Fruit fly (Drosophila melanogaster): ENCODE results near the gene CG2162.
A peak's percentile ranks its signal among the peaks of the same experiment; 100 is the strongest.

The CG2162 gene

dm6 chr3L:3078398-3079155 is 43.6 kb downstream of the CG2162 start (continued):
- TF ChIP-seq CG34376 (GFP tag; optimal IDR thresholded peaks at IDR 0.05): peak; percentile 26
- no peak for TF ChIP-seq dm (GFP tag; optimal IDR thresholded peaks at IDR 0.05)
- peak; percentile 73 for TF ChIP-seq nau (GFP tag; optimal IDR thresholded peaks at IDR 0.05)
- no peak for TF ChIP-seq toy (GFP tag; IDR thresholded peaks at IDR 0.05)
- TF ChIP-seq CG7839 (tag; optimal IDR thresholded peaks at IDR 0.05): peak; percentile 62
- no peak for TF ChIP-seq CG11560 (tag; IDR thresholded peaks at IDR 0.05)
- peak; percentile 61 for TF ChIP-seq CG18599 (GFP tag; optimal IDR thresholded peaks at IDR 0.05)
- no peak for TF ChIP-seq CG5180 (GFP tag; optimal IDR thresholded peaks at IDR 0.05)
- peak; percentile 7 for TF ChIP-seq Abd-B (GFP tag; optimal IDR thresholded peaks at IDR 0.05)
- TF ChIP-seq CG11093 (GFP tag; IDR thresholded peaks at IDR 0.05): 0 out of 3 replicates have a peak, but pooled peaks have one; percentile 20
- TF ChIP-seq cas (GFP tag; IDR thresholded peaks at IDR 0.05): no peak
- no peak for TF ChIP-seq CG18476 (GFP tag; optimal IDR thresholded peaks at IDR 0.05)
- peak; percentile 48 for TF ChIP-seq CG7556 (GFP tag; optimal IDR thresholded peaks at IDR 0.05)
- TF ChIP-seq Chrac-16 (GFP tag; optimal IDR thresholded peaks at IDR 0.05): no peak
- TF ChIP-seq jumu (GFP tag; optimal IDR thresholded peaks at IDR 0.05): no peak
- TF ChIP-seq CG14965 (GFP tag; optimal IDR thresholded peaks at IDR 0.05; ENCODE audit: borderline replicate concordance): no peak
- TF ChIP-seq CG5245 (GFP tag; optimal IDR thresholded peaks at IDR 0.05): no peak
- TF ChIP-seq CG9817 (tag; optimal IDR thresholded peaks at IDR 0.05): peak; percentile 23
- peak; percentile 14 for TF ChIP-seq CG1603 (tag; optimal IDR thresholded peaks at IDR 0.05)
- TF ChIP-seq H2.0 (GFP tag; IDR thresholded peaks at IDR 0.05): no peak
- no peak for TF ChIP-seq tna (GFP tag; IDR thresholded peaks at IDR 0.05; ENCODE audit: partially characterized antibody)
- no peak for TF ChIP-seq Dp (GFP tag; optimal IDR thresholded peaks at IDR 0.05)
- no peak for TF ChIP-seq ttk (GFP tag; IDR thresholded peaks at IDR 0.05)
- peak; percentile 58; the same call in 1 of the 2 replicates for TF ChIP-seq aop (GFP tag; IDR thresholded peaks at IDR 0.05)
- TF ChIP-seq CG10462 (GFP tag; optimal IDR thresholded peaks at IDR 0.05): no peak
- TF ChIP-seq CG9797 (GFP tag; optimal IDR thresholded peaks at IDR 0.05): no peak
- peak; percentile 13; the same call in 1 of the 2 replicates for TF ChIP-seq CG32532 (GFP tag; IDR thresholded peaks at IDR 0.05)
- no peak for TF ChIP-seq CG1647 (GFP tag; optimal IDR thresholded peaks at IDR 0.05)
- peak; percentile 78 for TF ChIP-seq sens (GFP tag)
- peak; percentile 50 for TF ChIP-seq CG10543 (GFP tag; optimal IDR thresholded peaks at IDR 0.05)
- no peak for TF ChIP-seq ac (GFP tag; optimal IDR thresholded peaks at IDR 0.05)
- TF ChIP-seq unc-4 (GFP tag; IDR thresholded peaks at IDR 0.05; ENCODE audit: partially characterized antibody): no peak
- peak; percentile 81 for TF ChIP-seq CG12071 (GFP tag; optimal IDR thresholded peaks at IDR 0.05)
- TF ChIP-seq h (optimal IDR thresholded peaks at IDR 0.05): no peak
- no peak for TF ChIP-seq Gsc (GFP tag; IDR thresholded peaks at IDR 0.05)
- no peak for TF ChIP-seq tll (GFP tag; optimal IDR thresholded peaks at IDR 0.05)
- TF ChIP-seq run (tag; optimal IDR thresholded peaks at IDR 0.05): no peak
- no peak for TF ChIP-seq CG17829 (tag; optimal IDR thresholded peaks at IDR 0.05)
- no peak for TF ChIP-seq crp (GFP tag; optimal IDR thresholded peaks at IDR 0.05)
- TF ChIP-seq Lpt (GFP tag; optimal IDR thresholded peaks at IDR 0.05): no peak
- TF ChIP-seq corto (GFP tag; optimal IDR thresholded peaks at IDR 0.05): no peak
- no peak for TF ChIP-seq dimm (GFP tag; IDR thresholded peaks at IDR 0.05)
- TF ChIP-seq klu (GFP tag; IDR thresholded peaks at IDR 0.05): peak; percentile 35
- no peak for TF ChIP-seq Myb (GFP tag; optimal IDR thresholded peaks at IDR 0.05)
- TF ChIP-seq crol (GFP tag; IDR thresholded peaks at IDR 0.05): peak; percentile 83
- TF ChIP-seq CG17802 (tag; optimal IDR thresholded peaks at IDR 0.05): no peak
- no peak for TF ChIP-seq D19A (tag; optimal IDR thresholded peaks at IDR 0.05)
- TF ChIP-seq Oli (tag; optimal IDR thresholded peaks at IDR 0.05): peak; percentile 68
- TF ChIP-seq CG4820 (GFP tag; optimal IDR thresholded peaks at IDR 0.05): peak; percentile 7
